Fruit fly (Drosophila melanogaster) whole organism, embryonic: ENCODE measurements around the gene mbm.

ENCODE experiments used
- Abd-B ChIP-seq: fragments of 200-800 bp; sonication (Bioruptor generic); optimal IDR thresholded peaks from 2 replicates; lab custom pipeline; 2018; ENCODE audit warnings: missing biosample characterization, mild to moderate bottlenecking, missing genetic modification characterization, moderate library complexity
- Aef1 ChIP-seq: fragments of 200-800 bp; sonication (Bioruptor generic); IDR thresholded peaks from 3 replicates; pipeline ENCODE4 v1.3.6; 2022; ENCODE audit warnings: missing biosample characterization, missing genetic modification characterization
- CG10267 ChIP-seq: fragments of 200-800 bp; sonication (Bioruptor generic); optimal IDR thresholded peaks from 2 replicates; lab custom pipeline; 2018; ENCODE audit warnings: missing biosample characterization, mild to moderate bottlenecking, missing genetic modification characterization, moderate library complexity
- CG12769 ChIP-seq: fragments of 200-800 bp; sonication (Bioruptor generic); optimal IDR thresholded peaks from 2 replicates; lab custom pipeline; 2019; ENCODE audit warnings: missing biosample characterization, mild to moderate bottlenecking, missing genetic modification characterization, moderate library complexity
- CG13894 ChIP-seq: fragments of 200-800 bp; sonication (Bioruptor generic); optimal IDR thresholded peaks from 3 replicates; lab custom pipeline; 2018; ENCODE audit warnings: missing biosample characterization, mild to moderate bottlenecking, missing genetic modification characterization, moderate library complexity
- CG15269 ChIP-seq: fragments of 200-800 bp; sonication (Bioruptor generic); optimal IDR thresholded peaks from 2 replicates; lab custom pipeline; 2018; ENCODE audit warnings: missing biosample characterization, mild to moderate bottlenecking, missing genetic modification characterization, moderate library complexity
- CG16815 ChIP-seq: fragments of 200-800 bp; sonication (Bioruptor generic); optimal IDR thresholded peaks from 3 replicates; lab custom pipeline; 2017; ENCODE audit warnings: missing biosample characterization, mild to moderate bottlenecking, missing genetic modification characterization
- CG16863 ChIP-seq: fragments of 200-800 bp; sonication (Bioruptor generic); optimal IDR thresholded peaks from 3 replicates; lab custom pipeline; 2016; ENCODE audit warnings: missing biosample characterization, missing genetic modification characterization
- CG18764 ChIP-seq: fragments of 200-800 bp; sonication (Bioruptor generic); optimal IDR thresholded peaks from 3 replicates; lab custom pipeline; 2016; ENCODE audit warnings: missing biosample characterization, missing genetic modification characterization
- CG30431 ChIP-seq: fragments of 200-800 bp; sonication (Bioruptor generic); optimal IDR thresholded peaks from 2 replicates; lab custom pipeline; 2017; ENCODE audit warnings: missing biosample characterization, missing genetic modification characterization
- CG32532 ChIP-seq: fragments of 200-800 bp; sonication (Bioruptor generic); IDR thresholded peaks from 2 replicates; pipeline ENCODE4 v1.3.6; 2022; ENCODE audit warnings: missing biosample characterization, missing genetic modification characterization
- CG34376 ChIP-seq: fragments of 200-800 bp; sonication (Bioruptor generic); optimal IDR thresholded peaks from 2 replicates; lab custom pipeline; 2018; ENCODE audit warnings: missing biosample characterization, mild to moderate bottlenecking, missing genetic modification characterization
- CG43689 ChIP-seq: fragments of 200-800 bp; sonication (Bioruptor generic); IDR thresholded peaks from 2 replicates; pipeline ENCODE4 v1.3.6; 2022; ENCODE audit warnings: missing biosample characterization, missing genetic modification characterization
- CG6272 ChIP-seq: fragments of 200-800 bp; sonication (Bioruptor generic); IDR thresholded peaks from 2 replicates; pipeline ENCODE4 v1.3.6; 2022; ENCODE audit warnings: missing biosample characterization, missing genetic modification characterization
- CG7839 ChIP-seq: fragments of 200-800 bp; sonication (Bioruptor generic); optimal IDR thresholded peaks from 3 replicates; lab custom pipeline; 2018; ENCODE audit warnings: missing biosample characterization, mild to moderate bottlenecking, missing genetic modification characterization, moderate library complexity
- CG8290 ChIP-seq, 3 experiments: fragments of 200-800 bp; sonication (Bioruptor generic); optimal IDR thresholded peaks; 2 replicates each; lab custom pipeline; 2016 to 2019; ENCODE audit warnings: missing biosample characterization in 3 of 3, missing genetic modification characterization in 3 of 3, mild to moderate bottlenecking in 2 of 3, moderate library complexity in 1 of 3
- CG8924 ChIP-seq: fragments of 200-800 bp; optimal IDR thresholded peaks from 3 replicates; lab custom pipeline; 2019; ENCODE audit warnings: missing biosample characterization, mild to moderate bottlenecking, missing genetic modification characterization, moderate library complexity
- CG9609 ChIP-seq: fragments of 200-800 bp; sonication (Bioruptor generic); optimal IDR thresholded peaks from 3 replicates; lab custom pipeline; 2016; ENCODE audit warnings: missing biosample characterization, missing genetic modification characterization
- CrebB ChIP-seq: fragments of 200-800 bp; sonication (Bioruptor generic); optimal IDR thresholded peaks from 3 replicates; lab custom pipeline; 2018; ENCODE audit warnings: missing biosample characterization, mild to moderate bottlenecking, missing genetic modification characterization
- D19A ChIP-seq: fragments of 200-800 bp; optimal IDR thresholded peaks from 3 replicates; lab custom pipeline; 2019; ENCODE audit warnings: missing biosample characterization, mild to moderate bottlenecking, missing genetic modification characterization, moderate library complexity
- Dad ChIP-seq: fragments of 200-800 bp; sonication (Bioruptor generic); optimal IDR thresholded peaks from 3 replicates; lab custom pipeline; 2016; ENCODE audit warnings: missing biosample characterization, missing genetic modification characterization
- Drgx ChIP-seq: fragments of 200-800 bp; sonication (Bioruptor generic); IDR thresholded peaks from 2 replicates; pipeline ENCODE4 v1.3.6; 2022; ENCODE audit warnings: missing biosample characterization, missing genetic modification characterization
- Elba2 ChIP-seq: fragments of 200-800 bp; sonication (Bioruptor generic); optimal IDR thresholded peaks from 3 replicates; lab custom pipeline; 2016; ENCODE audit warnings: missing biosample characterization, missing genetic modification characterization
- Hmx ChIP-seq: fragments of 200-800 bp; sonication (Bioruptor generic); optimal IDR thresholded peaks from 2 replicates; lab custom pipeline; 2016; ENCODE audit warnings: missing biosample characterization, missing genetic modification characterization
- Hr39 ChIP-seq: fragments of >200 bp; optimal IDR thresholded peaks from 2 replicates; lab custom pipeline; 2017
- Jarid2 ChIP-seq: fragments of 200-800 bp; sonication (Bioruptor generic); optimal IDR thresholded peaks from 3 replicates; lab custom pipeline; 2017; ENCODE audit warnings: mild to moderate bottlenecking, missing biosample characterization, missing genetic modification reagents, missing genetic modification characterization
- PHDP ChIP-seq: fragments of 200-800 bp; sonication (Bioruptor generic); optimal IDR thresholded peaks from 3 replicates; lab custom pipeline; 2018; ENCODE audit warnings: missing biosample characterization, mild to moderate bottlenecking, missing genetic modification characterization, moderate library complexity
- Ravus ChIP-seq: fragments of 200-800 bp; sonication (Bioruptor generic); IDR thresholded peaks from 2 replicates; pipeline ENCODE4 v1.3.6; 2022; ENCODE audit warnings: missing biosample characterization, missing genetic modification characterization
- Sox102F ChIP-seq: fragments of 200-800 bp; sonication (Bioruptor generic); optimal IDR thresholded peaks from 2 replicates; lab custom pipeline; 2018; ENCODE audit warnings: missing biosample characterization, mild to moderate bottlenecking, missing genetic modification characterization, moderate library complexity
- YL-1 ChIP-seq: fragments of 200-800 bp; sonication (Bioruptor generic); optimal IDR thresholded peaks from 3 replicates; lab custom pipeline; 2017; ENCODE audit warnings: missing biosample characterization, mild to moderate bottlenecking, missing genetic modification characterization
- abd-A ChIP-seq: fragments of 200-800 bp; sonication (Bioruptor generic); optimal IDR thresholded peaks from 3 replicates; lab custom pipeline; 2019; ENCODE audit warnings: missing biosample characterization, mild to moderate bottlenecking, missing genetic modification characterization, moderate library complexity
- ara ChIP-seq: fragments of 200-800 bp; sonication (Bioruptor generic); IDR thresholded peaks from 2 replicates; pipeline ENCODE4 v1.3.6; 2022; ENCODE audit warnings: missing biosample characterization, missing genetic modification characterization
- bcd ChIP-seq: fragments of 200-800 bp; sonication (Bioruptor generic); optimal IDR thresholded peaks from 2 replicates; lab custom pipeline; 2017; ENCODE audit warnings: missing biosample characterization, mild to moderate bottlenecking, missing genetic modification characterization
- cg ChIP-seq: fragments of 200-800 bp; sonication (Bioruptor generic); optimal IDR thresholded peaks from 3 replicates; lab custom pipeline; 2019; ENCODE audit warnings: missing biosample characterization, mild to moderate bottlenecking, missing genetic modification characterization, moderate library complexity
- chinmo ChIP-seq: fragments of 200-800 bp; sonication (Bioruptor generic); IDR thresholded peaks from 4 replicates; pipeline ENCODE4 v1.3.6; 2022; ENCODE audit warnings: missing biosample characterization, missing genetic modification characterization; ENCODE audit not compliant: partially characterized antibody
- crp ChIP-seq, 2 experiments: fragments of 200-800 bp; sonication (Bioruptor generic); optimal IDR thresholded peaks; 2 replicates in 1 of 2; 3 replicates in 1 of 2; lab custom pipeline; 2017; ENCODE audit warnings: missing biosample characterization in 2 of 2, missing genetic modification characterization in 2 of 2, mild to moderate bottlenecking in 1 of 2, moderate library complexity in 1 of 2
- exex ChIP-seq: fragments of 200-800 bp; sonication (Bioruptor generic); optimal IDR thresholded peaks from 4 replicates; lab custom pipeline; 2018; ENCODE audit warnings: missing biosample characterization, mild to moderate bottlenecking, missing genetic modification characterization, moderate library complexity
- fd64A ChIP-seq: fragments of 200-800 bp; sonication (Bioruptor generic); optimal IDR thresholded peaks from 3 replicates; lab custom pipeline; 2018; ENCODE audit warnings: missing biosample characterization, mild to moderate bottlenecking, missing genetic modification characterization
- hbn ChIP-seq: fragments of 200-800 bp; sonication (Bioruptor generic); IDR thresholded peaks from 2 replicates; pipeline ENCODE4 v1.3.6; 2022; ENCODE audit warnings: missing biosample characterization, missing genetic modification characterization; ENCODE audit not compliant: partially characterized antibody
- ind ChIP-seq: fragments of 200-800 bp; sonication (Bioruptor generic); optimal IDR thresholded peaks from 3 replicates; lab custom pipeline; 2016; ENCODE audit warnings: missing biosample characterization, missing genetic modification characterization
- kay ChIP-seq: fragments of 200-800 bp; sonication (Bioruptor generic); optimal IDR thresholded peaks from 2 replicates; lab custom pipeline; 2016; ENCODE audit warnings: missing biosample characterization, missing genetic modification characterization
- lab ChIP-seq: fragments of 200-800 bp; sonication (Bioruptor generic); optimal IDR thresholded peaks from 3 replicates; lab custom pipeline; 2017; ENCODE audit warnings: missing biosample characterization, missing genetic modification characterization, mild to moderate bottlenecking, moderate library complexity, missing genetic modification reagents
- otp ChIP-seq: fragments of 200-800 bp; sonication (Bioruptor generic); IDR thresholded peaks from 3 replicates; pipeline ENCODE4, ENCODE4 v1.3.6; 2022; ENCODE audit warnings: missing biosample characterization, missing genetic modification characterization
- pan ChIP-seq, 4 experiments: fragments of >200 bp in 3 of 4; fragments of 200-800 bp in 1 of 4; sonication (Bioruptor generic) in 1 of 4; optimal IDR thresholded peaks in 3 of 4; IDR thresholded peaks in 1 of 4; 2 replicates each; pipeline versions ENCODE4 v1.3.6 to Lab custom; 2017 to 2022; ENCODE audit warnings: missing biosample characterization in 2 of 4, missing genetic modification characterization in 2 of 4, mixed read lengths in 1 of 4
- rib ChIP-seq: fragments of 200-800 bp; sonication (Bioruptor generic); IDR thresholded peaks from 2 replicates; pipeline ENCODE4 v1.3.6; 2022; ENCODE audit warnings: missing biosample characterization, missing genetic modification characterization
- sisA ChIP-seq: fragments of 200-800 bp; sonication (Bioruptor generic); IDR thresholded peaks from 2 replicates; pipeline ENCODE4 v1.3.6; 2022; ENCODE audit warnings: missing biosample characterization, missing genetic modification characterization
- tll ChIP-seq, 2 experiments: fragments of 200-800 bp in 1 of 2; fragments of >200 bp in 1 of 2; sonication (Bioruptor generic) in 1 of 2; optimal IDR thresholded peaks; 2 replicates each; lab custom pipeline; 2017 to 2019; ENCODE audit warnings: missing biosample characterization in 2 of 2, missing genetic modification characterization in 2 of 2, mild to moderate bottlenecking in 1 of 2, moderate library complexity in 1 of 2
- zen2 ChIP-seq: fragments of 200-800 bp; sonication (Bioruptor generic); IDR thresholded peaks from 3 replicates; pipeline ENCODE4 v1.3.6; 2022; ENCODE audit warnings: missing biosample characterization, missing genetic modification characterization; ENCODE audit not compliant: partially characterized antibody

The mbm gene

dm6 chr2L:309812-310431 lies 36.4 kb upstream of the mbm start (continued):
- TF ChIP-seq Aef1 (GFP tag; lab: Robert Waterston, UW) (peak; percentile 42; the same call in 1 of the 3 replicates), Ravus (GFP tag; lab: Robert Waterston, UW) (no peak), kay (GFP tag; lab: Kevin White, UChicago) (no peak), chinmo (GFP tag; lab: Robert Waterston, UW) (peak; percentile 64; the same call in 1 of the 4 replicates), CG34376 (peak; percentile 39), otp (GFP tag; lab: Robert Waterston, UW) (peak; percentile 18; the same call in 1 of the 3 replicates), CrebB (tag; lab: Kevin White, UChicago) (no peak), zen2 (GFP tag; lab: Robert Waterston, UW) (0 out of 3 replicates have a peak, but pooled peaks have one; percentile 26), Hmx (GFP tag; lab: Kevin White, UChicago) (no peak), rib (no peak), abd-A (peak; percentile 61), Elba2 (GFP tag; lab: Kevin White, UChicago) (no peak), fd64A (no peak), CG30431 (GFP tag; lab: Kevin White, UChicago) (no peak), bcd (GFP tag; lab: Kevin White, UChicago) (no peak), CG10267 (tag; lab: Kevin White, UChicago) (no peak), D19A (tag; lab: Kevin White, UChicago) (no peak), CG12769 (tag; lab: Kevin White, UChicago) (peak; percentile 68), hbn (GFP tag; lab: Robert Waterston, UW) (0 out of 2 replicates have a peak, but pooled peaks have one; percentile 23), Drgx (GFP tag; lab: Robert Waterston, UW) (peak; percentile 27; the same call in 1 of the 2 replicates), CG32532 (GFP tag; lab: Robert Waterston, UW) (no peak), CG8290 (GFP tag; optimal IDR thresholded peaks at IDR 0.05; lab: Kevin White, UChicago) (no peak), CG8290 (tag; optimal IDR thresholded peaks at IDR 0.05; lab: Kevin White, UChicago) (peak in 1 of 2 experiments; percentile 8), lab (GFP tag; lab: Kevin White, UChicago) (no peak), exex (no peak), CG13894 (peak; percentile 57), YL-1 (no peak), Jarid2 (GFP tag; lab: Kevin White, UChicago) (peak; percentile 71), ara (no peak), crp (GFP tag; optimal IDR thresholded peaks at IDR 0.05; lab: Kevin White, UChicago) (no peak), CG43689 (GFP tag; lab: Robert Waterston, UW) (no peak), cg (GFP tag; lab: Kevin White, UChicago) (no peak), CG15269 (tag; lab: Kevin White, UChicago) (no peak), Abd-B (no peak)

dm6 chr2L:309177-309576 lies 35.7 kb upstream of the mbm start:
- TF ChIP-seq Sox102F (GFP tag; lab: Kevin White, UChicago) (peak; percentile 35), CG8924 (tag; lab: Kevin White, UChicago) (no peak), CG6272 (GFP tag; lab: Robert Waterston, UW) (0 out of 2 replicates have a peak, but pooled peaks have one; percentile 13), CG13894 (peak; percentile 21), CG18764 (GFP tag; lab: Kevin White, UChicago) (peak; percentile 9), ind (GFP tag; lab: Kevin White, UChicago) (peak; percentile 13), PHDP (tag; lab: Kevin White, UChicago) (peak; percentile 30), CG16815 (GFP tag; lab: Kevin White, UChicago) (peak; percentile 2), CG16863 (GFP tag; lab: Kevin White, UChicago) (no peak), CG9609 (GFP tag; lab: Kevin White, UChicago) (peak; percentile 8), CG8290 (GFP tag; optimal IDR thresholded peaks at IDR 0.05; lab: Kevin White, UChicago) (no peak), CG8290 (tag; optimal IDR thresholded peaks at IDR 0.05; lab: Kevin White, UChicago) (peak in 1 of 2 experiments; percentile 4), Hr39 (lab: Kevin White, UChicago) (no peak), CG7839 (tag; lab: Kevin White, UChicago) (peak; percentile 33), tll (GFP tag; optimal IDR thresholded peaks at IDR 0.05; lab: Kevin White, UChicago) (peak in 1 of 2 experiments; percentile 4), pan (optimal IDR thresholded peaks at IDR 0.05; lab: Kevin White, UChicago) (no peak), pan (GFP tag; optimal IDR thresholded peaks at IDR 0.05 in 1 of 2, IDR thresholded peaks at IDR 0.05 in 1 of 2) (no peak), sisA (GFP tag; lab: Robert Waterston, UW) (peak; percentile 16; the same call in 1 of the 2 replicates), Dad (GFP tag; lab: Kevin White, UChicago) (no peak)
